Fruit fly (Drosophila melanogaster) whole organism, embryonic: ENCODE measurements around the gene T48.

ENCODE experiments used
- ATbp ChIP-seq: fragments of 200-800 bp; sonication (Bioruptor generic); optimal IDR thresholded peaks from 2 replicates; lab custom pipeline; 2017; ENCODE audit warnings: missing biosample characterization, mild to moderate bottlenecking, missing genetic modification characterization, missing genetic modification reagents
- Ada2b ChIP-seq: fragments of 200-800 bp; sonication (Bioruptor generic); IDR thresholded peaks from 2 replicates; pipeline ENCODE4 v1.3.6; 2022; ENCODE audit warnings: missing biosample characterization, missing genetic modification characterization
- B-H1 ChIP-seq: fragments of 200-800 bp; sonication (Bioruptor generic); IDR thresholded peaks from 3 replicates; pipeline ENCODE4 v1.3.6; 2022; ENCODE audit warnings: missing biosample characterization, missing genetic modification characterization
- Blimp-1 ChIP-seq: fragments of 200-800 bp; sonication (Bioruptor generic); optimal IDR thresholded peaks from 3 replicates; lab custom pipeline; 2018; ENCODE audit warnings: missing biosample characterization, missing genetic modification characterization, mild to moderate bottlenecking, moderate library complexity, missing genetic modification reagents
- C15 ChIP-seq: fragments of 200-800 bp; sonication (Bioruptor generic); IDR thresholded peaks from 3 replicates; pipeline ENCODE4 v1.3.6; 2022; ENCODE audit warnings: missing biosample characterization, missing genetic modification characterization
- CG10565 ChIP-seq: fragments of 200-800 bp; sonication (Bioruptor generic); optimal IDR thresholded peaks from 3 replicates; lab custom pipeline; 2016; ENCODE audit warnings: missing biosample characterization, mild to moderate bottlenecking, missing genetic modification characterization
- CG10959 ChIP-seq: fragments of 200-800 bp; sonication (Bioruptor generic); IDR thresholded peaks from 2 replicates; pipeline ENCODE4 v1.3.6; 2022; ENCODE audit warnings: missing biosample characterization, missing genetic modification characterization
- CG11085 ChIP-seq: fragments of 200-800 bp; sonication (Bioruptor generic); IDR thresholded peaks from 2 replicates; pipeline ENCODE4 v1.3.6; 2022; ENCODE audit warnings: missing biosample characterization, missing genetic modification characterization
- CG12104 ChIP-seq: fragments of 200-800 bp; sonication (Bioruptor generic); optimal IDR thresholded peaks from 3 replicates; lab custom pipeline; 2016; ENCODE audit warnings: missing biosample characterization, missing genetic modification characterization
- CG12236 ChIP-seq: fragments of 200-800 bp; sonication (Bioruptor generic); optimal IDR thresholded peaks from 2 replicates; lab custom pipeline; 2016; ENCODE audit warnings: missing biosample characterization, missing genetic modification characterization
- CG12769 ChIP-seq: fragments of 200-800 bp; sonication (Bioruptor generic); optimal IDR thresholded peaks from 2 replicates; lab custom pipeline; 2019; ENCODE audit warnings: missing biosample characterization, mild to moderate bottlenecking, missing genetic modification characterization, moderate library complexity
- CG15269 ChIP-seq: fragments of 200-800 bp; sonication (Bioruptor generic); optimal IDR thresholded peaks from 2 replicates; lab custom pipeline; 2018; ENCODE audit warnings: missing biosample characterization, mild to moderate bottlenecking, missing genetic modification characterization, moderate library complexity
- CG1529 ChIP-seq: fragments of 200-800 bp; sonication (Bioruptor generic); optimal IDR thresholded peaks from 3 replicates; lab custom pipeline; 2018; ENCODE audit warnings: missing biosample characterization, missing genetic modification characterization
- CG15601 ChIP-seq: fragments of 200-800 bp; sonication (Bioruptor generic); optimal IDR thresholded peaks from 3 replicates; lab custom pipeline; 2019; ENCODE audit warnings: missing biosample characterization, mild to moderate bottlenecking, missing genetic modification characterization, moderate library complexity
- CG1602 ChIP-seq: fragments of 200-800 bp; sonication (Bioruptor generic); optimal IDR thresholded peaks from 3 replicates; lab custom pipeline; 2016; ENCODE audit warnings: missing biosample characterization, missing genetic modification characterization
- CG1603 ChIP-seq: fragments of 200-800 bp; sonication (Bioruptor generic); optimal IDR thresholded peaks from 2 replicates; lab custom pipeline; 2019; ENCODE audit warnings: missing biosample characterization, mild to moderate bottlenecking, missing genetic modification characterization, moderate library complexity
- CG16863 ChIP-seq: fragments of 200-800 bp; sonication (Bioruptor generic); optimal IDR thresholded peaks from 3 replicates; lab custom pipeline; 2016; ENCODE audit warnings: missing biosample characterization, missing genetic modification characterization
- CG17359 ChIP-seq: fragments of 200-800 bp; sonication (Bioruptor generic); optimal IDR thresholded peaks from 3 replicates; lab custom pipeline; 2018; ENCODE audit warnings: missing biosample characterization, mild to moderate bottlenecking, missing genetic modification characterization, moderate library complexity
- CG17385 ChIP-seq: fragments of 200-800 bp; sonication (Bioruptor generic); optimal IDR thresholded peaks from 3 replicates; lab custom pipeline; 2018; ENCODE audit warnings: missing biosample characterization, mild to moderate bottlenecking, missing genetic modification characterization
- CG18619 ChIP-seq: fragments of 200-800 bp; sonication (Bioruptor generic); optimal IDR thresholded peaks from 3 replicates; lab custom pipeline; 2017; ENCODE audit warnings: missing biosample characterization, mild to moderate bottlenecking, missing genetic modification characterization
- CG2120 ChIP-seq: fragments of 200-800 bp; sonication (Bioruptor generic); optimal IDR thresholded peaks from 3 replicates; lab custom pipeline; 2016; ENCODE audit warnings: missing biosample characterization, missing genetic modification characterization
- CG31224 ChIP-seq: fragments of 200-800 bp; sonication (Bioruptor generic); IDR thresholded peaks from 2 replicates; pipeline ENCODE4 v1.3.6; 2022; ENCODE audit warnings: missing biosample characterization, missing genetic modification characterization
- CG4424 ChIP-seq: fragments of 200-800 bp; sonication (Bioruptor generic); optimal IDR thresholded peaks from 3 replicates; lab custom pipeline; 2016; ENCODE audit warnings: missing biosample characterization, missing genetic modification characterization
- CG4730 ChIP-seq: fragments of 200-800 bp; sonication (Bioruptor generic); IDR thresholded peaks from 2 replicates; pipeline ENCODE4 v1.3.6; 2022; ENCODE audit warnings: missing biosample characterization, missing genetic modification characterization
- CG8290 ChIP-seq, 3 experiments: fragments of 200-800 bp; sonication (Bioruptor generic); optimal IDR thresholded peaks; 2 replicates each; lab custom pipeline; 2016 to 2019; ENCODE audit warnings: missing biosample characterization in 3 of 3, missing genetic modification characterization in 3 of 3, mild to moderate bottlenecking in 2 of 3, moderate library complexity in 1 of 3
- HHEX ChIP-seq: fragments of 200-800 bp; sonication (Bioruptor generic); optimal IDR thresholded peaks from 3 replicates; lab custom pipeline; 2017; ENCODE audit warnings: missing biosample characterization, mild to moderate bottlenecking, missing genetic modification characterization, missing genetic modification reagents
- Hsf ChIP-seq: fragments of 200-800 bp; sonication (Bioruptor generic); optimal IDR thresholded peaks from 3 replicates; lab custom pipeline; 2016; ENCODE audit warnings: missing biosample characterization, missing genetic modification characterization
- MTF-1 ChIP-seq: fragments of 200-800 bp; sonication (Bioruptor generic); optimal IDR thresholded peaks from 2 replicates; lab custom pipeline; 2018; ENCODE audit warnings: missing biosample characterization, mild to moderate bottlenecking, missing genetic modification characterization, borderline replicate concordance
- Poxn ChIP-seq: fragments of 200-800 bp; sonication (Bioruptor generic); IDR thresholded peaks from 2 replicates; pipeline ENCODE4 v1.3.6; 2022; ENCODE audit warnings: missing biosample characterization, missing genetic modification characterization
- Rfx ChIP-seq: fragments of 200-800 bp; sonication (Bioruptor generic); IDR thresholded peaks from 2 replicates; pipeline ENCODE4 v1.3.6; 2022; ENCODE audit warnings: missing biosample characterization, missing genetic modification characterization
- Xbp1 ChIP-seq: fragments of 200-800 bp; sonication (Bioruptor generic); optimal IDR thresholded peaks from 3 replicates; lab custom pipeline; 2016; ENCODE audit warnings: missing biosample characterization, mild to moderate bottlenecking, missing genetic modification characterization
- Xrp1 ChIP-seq: fragments of 200-800 bp; sonication (Bioruptor generic); IDR thresholded peaks from 2 replicates; pipeline ENCODE4 v1.3.6; 2022; ENCODE audit warnings: missing biosample characterization, missing genetic modification characterization
- chif ChIP-seq, 2 experiments: fragments of 200-800 bp; sonication (Bioruptor generic); optimal IDR thresholded peaks; 3 replicates each; lab custom pipeline; 2016; ENCODE audit warnings: missing biosample characterization in 2 of 2, missing genetic modification characterization in 2 of 2
- dmrt99B ChIP-seq: fragments of 200-800 bp; sonication (Bioruptor generic); optimal IDR thresholded peaks from 2 replicates; lab custom pipeline; 2018; ENCODE audit warnings: missing biosample characterization, mild to moderate bottlenecking, missing genetic modification characterization, moderate library complexity
- ewg ChIP-seq: fragments of 200-800 bp; sonication (Bioruptor generic); optimal IDR thresholded peaks from 3 replicates; lab custom pipeline; 2017; ENCODE audit warnings: mild to moderate bottlenecking, missing biosample characterization, missing genetic modification reagents, missing genetic modification characterization
- fd96Cb ChIP-seq: fragments of 200-800 bp; sonication (Bioruptor generic); optimal IDR thresholded peaks from 2 replicates; lab custom pipeline; 2018; ENCODE audit warnings: missing biosample characterization, mild to moderate bottlenecking, missing genetic modification characterization, moderate library complexity
- hkb ChIP-seq, 2 experiments: fragments of 200-800 bp in 1 of 2; fragments of >200 bp in 1 of 2; sonication (Bioruptor generic) in 1 of 2; IDR thresholded peaks in 1 of 2; optimal IDR thresholded peaks in 1 of 2; 2 replicates each; pipeline versions ENCODE4 v1.3.6 to Lab custom; 2017 to 2022; ENCODE audit warnings: missing biosample characterization in 1 of 2, missing genetic modification characterization in 1 of 2
- jumu ChIP-seq: fragments of 200-800 bp; sonication (Bioruptor generic); optimal IDR thresholded peaks from 3 replicates; lab custom pipeline; 2016; ENCODE audit warnings: missing biosample characterization, missing genetic modification characterization
- lilli ChIP-seq: fragments of 200-800 bp; sonication (Bioruptor generic); optimal IDR thresholded peaks from 3 replicates; lab custom pipeline; 2016; ENCODE audit warnings: missing biosample characterization, missing genetic modification characterization
- org-1 ChIP-seq: fragments of 200-800 bp; sonication (Bioruptor generic); optimal IDR thresholded peaks from 2 replicates; lab custom pipeline; 2017; ENCODE audit warnings: missing biosample characterization, missing genetic modification characterization
- pum ChIP-seq: fragments of 200-800 bp; sonication (Bioruptor generic); optimal IDR thresholded peaks from 2 replicates; lab custom pipeline; 2016; ENCODE audit warnings: missing biosample characterization, missing genetic modification characterization
- row ChIP-seq: fragments of 200-800 bp; sonication (Bioruptor generic); IDR thresholded peaks from 3 replicates; pipeline ENCODE4 v1.3.6; 2022; ENCODE audit warnings: missing biosample characterization, missing genetic modification characterization
- sc ChIP-seq, 3 experiments: fragments of >200 bp in 2 of 3; fragments of 200-800 bp in 1 of 3; sonication (Bioruptor generic) in 1 of 3; optimal IDR thresholded peaks; 2 replicates in 2 of 3; 3 replicates in 1 of 3; lab custom pipeline; 2017; ENCODE audit warnings: mild to moderate bottlenecking in 1 of 3, missing biosample characterization in 1 of 3, missing genetic modification characterization in 1 of 3, missing genetic modification reagents in 1 of 3
- sd ChIP-seq: fragments of 200-800 bp; sonication (Bioruptor generic); optimal IDR thresholded peaks from 3 replicates; lab custom pipeline; 2018; ENCODE audit warnings: missing biosample characterization, mild to moderate bottlenecking, missing genetic modification characterization, moderate library complexity
- sens ChIP-seq: fragments of 200-800 bp; sonication (Bioruptor generic); peaks from one replicate; lab custom pipeline; 2016; ENCODE audit warnings: missing biosample characterization, missing genetic modification characterization
- sim ChIP-seq: fragments of 200-800 bp; sonication (Bioruptor generic); IDR thresholded peaks from 2 replicates; pipeline ENCODE4 v1.3.6; 2022; ENCODE audit warnings: missing biosample characterization, missing genetic modification characterization
- slp2 ChIP-seq: fragments of 200-800 bp; sonication (Bioruptor generic); optimal IDR thresholded peaks from 2 replicates; lab custom pipeline; 2016; ENCODE audit warnings: missing biosample characterization, missing genetic modification characterization
- tap ChIP-seq: fragments of 200-800 bp; optimal IDR thresholded peaks from 3 replicates; lab custom pipeline; 2019; ENCODE audit warnings: missing biosample characterization, mild to moderate bottlenecking, missing genetic modification characterization, moderate library complexity

Gene T48

DNA sequence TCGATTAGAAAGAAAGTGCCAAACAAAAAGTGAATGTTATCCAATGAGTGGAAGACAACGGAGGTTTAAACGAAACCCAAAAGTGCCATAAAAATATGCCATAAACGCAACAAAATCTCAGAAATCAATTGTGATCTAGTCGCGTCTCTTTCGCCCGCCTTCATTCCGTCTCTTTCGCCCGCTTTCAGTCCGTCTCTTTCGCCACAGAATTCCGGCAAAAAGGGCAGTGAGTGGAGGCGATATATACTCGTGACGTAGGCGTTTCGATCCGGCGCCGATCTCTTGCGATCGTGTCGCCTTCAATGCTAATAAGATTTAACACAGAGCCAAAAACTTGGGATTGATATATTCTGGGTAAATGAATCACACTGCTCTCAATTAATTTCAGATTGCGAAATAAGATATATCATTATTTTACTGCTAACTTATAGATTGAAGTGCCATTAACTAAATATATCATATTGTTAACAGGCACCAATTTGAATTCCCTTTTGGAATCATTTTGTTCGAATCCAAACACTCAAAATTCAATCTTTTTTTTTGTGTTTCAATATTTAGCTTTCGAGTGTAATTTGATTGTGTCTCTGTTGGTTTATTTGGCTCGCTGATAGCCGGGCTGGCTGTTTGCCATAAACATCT lies 6.7 kb downstream of the T48 start (continued):
- TF ChIP-seq Hsf (GFP tag; lab: Kevin White, UChicago) (peak; percentile 48), MTF-1 (no peak), Rfx (peak; percentile 48; the same call in 1 of the 2 replicates), CG8290 (GFP tag; optimal IDR thresholded peaks at IDR 0.05; lab: Kevin White, UChicago) (no peak), CG8290 (tag; optimal IDR thresholded peaks at IDR 0.05; lab: Kevin White, UChicago) (peak in 1 of 2 experiments; percentile 18), fd96Cb (tag; lab: Kevin White, UChicago) (peak; percentile 49), CG12104 (GFP tag; lab: Kevin White, UChicago) (peak; percentile 21), Xbp1 (peak; percentile 51), CG31224 (GFP tag; lab: Robert Waterston, UW) (0 out of 2 replicates have a peak, but pooled peaks have one; percentile 17), CG10959 (GFP tag; lab: Robert Waterston, UW) (no peak), lilli (GFP tag; lab: Kevin White, UChicago) (peak; percentile 46), hkb (optimal IDR thresholded peaks at IDR 0.05; lab: Kevin White, UChicago) (no peak), hkb (GFP tag; IDR thresholded peaks at IDR 0.05; lab: Robert Waterston, UW) (peak; percentile 67), tap (tag; lab: Kevin White, UChicago) (peak; percentile 9), slp2 (GFP tag; lab: Kevin White, UChicago) (peak; percentile 16), CG18619 (GFP tag; lab: Kevin White, UChicago) (peak; percentile 14), HHEX (peak; percentile 55), CG4424 (GFP tag; lab: Kevin White, UChicago) (peak; percentile 40), org-1 (GFP tag; lab: Kevin White, UChicago) (no peak), CG11085 (no peak), Blimp-1 (GFP tag; lab: Kevin White, UChicago) (peak; percentile 84), ATbp (GFP tag; lab: Kevin White, UChicago) (peak; percentile 43), CG1602 (GFP tag; lab: Kevin White, UChicago) (peak; percentile 38), CG1603 (tag; lab: Kevin White, UChicago) (peak; percentile 32), CG15601 (tag; lab: Kevin White, UChicago) (peak; percentile 35), CG17359 (tag; lab: Kevin White, UChicago) (peak; percentile 25), CG17385 (peak; percentile 55), CG12236 (GFP tag; lab: Kevin White, UChicago) (peak; percentile 9), Poxn (GFP tag; lab: Robert Waterston, UW) (no peak), B-H1 (GFP tag; lab: Robert Waterston, UW) (0 out of 3 replicates have a peak, but pooled peaks have one; percentile 21), CG12769 (peak; percentile 27), CG16863 (GFP tag; lab: Kevin White, UChicago) (peak; percentile 32), sd (peak; percentile 66), ewg (no peak), CG10565 (GFP tag; lab: Kevin White, UChicago) (no peak), row (GFP tag; lab: Robert Waterston, UW) (peak; percentile 76), jumu (GFP tag; lab: Kevin White, UChicago) (peak; percentile 24), sim (GFP tag; lab: Robert Waterston, UW) (no peak), Ada2b (GFP tag; lab: Robert Waterston, UW) (no peak), chif (GFP tag; optimal IDR thresholded peaks at IDR 0.05; lab: Kevin White, UChicago) (peak in 1 of 2 experiments; percentile 36), pum (GFP tag; lab: Kevin White, UChicago) (peak; percentile 51), C15 (GFP tag; lab: Robert Waterston, UW) (no peak), CG4730 (GFP tag; lab: Robert Waterston, UW) (0 out of 2 replicates have a peak, but pooled peaks have one; percentile 26), dmrt99B (tag; lab: Kevin White, UChicago) (peak; percentile 67), CG1529 (GFP tag; lab: Kevin White, UChicago) (peak; percentile 24), sc (optimal IDR thresholded peaks at IDR 0.05; lab: Kevin White, UChicago) (no peak), sc (GFP tag; optimal IDR thresholded peaks at IDR 0.05; lab: Kevin White, UChicago) (peak; percentile 12), CG2120 (GFP tag; lab: Kevin White, UChicago) (peak; percentile 63), Xrp1 (GFP tag; lab: Robert Waterston, UW) (0 out of 2 replicates have a peak, but pooled peaks have one; percentile 35), sens (peak; percentile 83), CG15269 (tag; lab: Kevin White, UChicago) (peak; percentile 77)
